Worm (Caenorhabditis elegans) whole organism, L4/young adult: ENCODE measurements around the gene T05B11.4.

Experiments used
- W03F9.2 ChIP-seq: fragments of 150-350 bp; optimal IDR thresholded peaks from 2 replicates; lab custom pipeline; 2014; ENCODE audit warnings: missing biosample characterization, missing genetic modification characterization
- dao-5 ChIP-seq: sonication (generic microtip); optimal IDR thresholded peaks from 2 replicates; lab custom pipeline; 2016; ENCODE audit warnings: missing genotype, missing genetic modification characterization, moderate library complexity, missing compliant biosample characterization
- him-1 ChIP-seq: sonication (generic microtip); optimal IDR thresholded peaks from 2 replicates; lab custom pipeline; 2016; ENCODE audit warnings: missing genotype, missing genetic modification reagents, missing genetic modification characterization, missing compliant biosample characterization

ce11 chrV:7747132-7747531 is 7.3 kb downstream of the T05B11.4 start:
- TF ChIP-seq him-1 (tag; lab: Kevin White, UChicago) = no peak
- no peak for TF ChIP-seq dao-5 (tag; lab: Kevin White, UChicago)
- no peak for TF ChIP-seq W03F9.2 (tag; lab: Kevin White, UChicago)
